Fruit fly (Drosophila melanogaster) whole organism, embryonic: ENCODE data around the gene SIFaR.

ENCODE experiments used
- Abd-B ChIP-seq: fragments of 200-800 bp; sonication (Bioruptor generic); optimal IDR thresholded peaks from 2 replicates; lab custom pipeline; 2018; ENCODE audit warnings: missing biosample characterization, mild to moderate bottlenecking, missing genetic modification characterization, moderate library complexity
- B-H2 ChIP-seq: fragments of 200-800 bp; sonication (Bioruptor generic); optimal IDR thresholded peaks from 2 replicates; lab custom pipeline; 2018; ENCODE audit warnings: missing biosample characterization, mild to moderate bottlenecking, missing genetic modification characterization
- Bgb ChIP-seq: fragments of 200-800 bp; sonication (Bioruptor generic); IDR thresholded peaks from 2 replicates; pipeline ENCODE4 v1.3.6; 2022; ENCODE audit warnings: missing biosample characterization, missing genetic modification characterization; ENCODE audit not compliant: partially characterized antibody
- C15 ChIP-seq: fragments of 200-800 bp; sonication (Bioruptor generic); IDR thresholded peaks from 3 replicates; pipeline ENCODE4 v1.3.6; 2022; ENCODE audit warnings: missing biosample characterization, missing genetic modification characterization
- CG10267 ChIP-seq: fragments of 200-800 bp; sonication (Bioruptor generic); optimal IDR thresholded peaks from 2 replicates; lab custom pipeline; 2018; ENCODE audit warnings: missing biosample characterization, mild to moderate bottlenecking, missing genetic modification characterization, moderate library complexity
- CG11247 ChIP-seq: fragments of 200-800 bp; sonication (Bioruptor generic); IDR thresholded peaks from 2 replicates; pipeline ENCODE4 v1.3.6; 2022; ENCODE audit warnings: missing biosample characterization, missing genetic modification characterization
- CG11695 ChIP-seq: fragments of 200-800 bp; sonication (Bioruptor generic); IDR thresholded peaks from 3 replicates; pipeline ENCODE4 v1.3.6; 2022; ENCODE audit warnings: missing biosample characterization, missing genetic modification characterization
- CG13287 ChIP-seq: fragments of 200-800 bp; sonication (Bioruptor generic); IDR thresholded peaks from 2 replicates; pipeline ENCODE4 v1.3.6; 2022; ENCODE audit warnings: missing biosample characterization, missing genetic modification characterization; ENCODE audit not compliant: partially characterized antibody
- CG14667 ChIP-seq: fragments of 200-800 bp; sonication (Bioruptor generic); IDR thresholded peaks from 2 replicates; pipeline ENCODE4 v1.3.6; 2022; ENCODE audit warnings: missing biosample characterization, missing genetic modification characterization
- CG17359 ChIP-seq: fragments of 200-800 bp; sonication (Bioruptor generic); optimal IDR thresholded peaks from 3 replicates; lab custom pipeline; 2018; ENCODE audit warnings: missing biosample characterization, mild to moderate bottlenecking, missing genetic modification characterization, moderate library complexity
- CG18599 ChIP-seq: fragments of 200-800 bp; sonication (Bioruptor generic); optimal IDR thresholded peaks from 3 replicates; lab custom pipeline; 2017; ENCODE audit warnings: missing biosample characterization, missing genetic modification characterization, mild to moderate bottlenecking, moderate library complexity, missing genetic modification reagents
- CG3065 ChIP-seq: fragments of 200-800 bp; sonication (Bioruptor generic); optimal IDR thresholded peaks from 2 replicates; lab custom pipeline; 2016; ENCODE audit warnings: missing biosample characterization, missing genetic modification characterization
- CG31388 ChIP-seq: fragments of 200-800 bp; sonication (Bioruptor generic); optimal IDR thresholded peaks from 2 replicates; lab custom pipeline; 2016; ENCODE audit warnings: missing biosample characterization, missing genetic modification characterization
- CG3995 ChIP-seq: fragments of 200-800 bp; sonication (Bioruptor generic); optimal IDR thresholded peaks from 3 replicates; lab custom pipeline; 2016; ENCODE audit warnings: missing biosample characterization, missing genetic modification characterization
- CG4328 ChIP-seq: fragments of 200-800 bp; sonication (Bioruptor generic); optimal IDR thresholded peaks from 3 replicates; lab custom pipeline; 2017; ENCODE audit warnings: missing biosample characterization, missing genetic modification reagents, missing genetic modification characterization
- CG8944 ChIP-seq: fragments of 200-800 bp; sonication (Bioruptor generic); optimal IDR thresholded peaks from 3 replicates; lab custom pipeline; 2016; ENCODE audit warnings: missing biosample characterization, missing genetic modification characterization
- CG9727 ChIP-seq: fragments of 200-800 bp; sonication (Bioruptor generic); optimal IDR thresholded peaks from 3 replicates; lab custom pipeline; 2017; ENCODE audit warnings: missing biosample characterization, mild to moderate bottlenecking, missing genetic modification characterization
- CG9797 ChIP-seq: fragments of 200-800 bp; sonication (Bioruptor generic); optimal IDR thresholded peaks from 3 replicates; lab custom pipeline; 2018; ENCODE audit warnings: missing biosample characterization, mild to moderate bottlenecking, missing genetic modification characterization
- CG9817 ChIP-seq: fragments of 200-800 bp; sonication (Bioruptor generic); optimal IDR thresholded peaks from 2 replicates; lab custom pipeline; 2018; ENCODE audit warnings: missing biosample characterization, mild to moderate bottlenecking, missing genetic modification characterization, moderate library complexity
- Drgx ChIP-seq: fragments of 200-800 bp; sonication (Bioruptor generic); IDR thresholded peaks from 2 replicates; pipeline ENCODE4 v1.3.6; 2022; ENCODE audit warnings: missing biosample characterization, missing genetic modification characterization
- Eip74EF ChIP-seq, 2 experiments: fragments of 200-800 bp in 1 of 2; fragments of >200 bp in 1 of 2; sonication (Bioruptor generic) in 1 of 2; optimal IDR thresholded peaks; 2 replicates each; lab custom pipeline; 2017 to 2019; ENCODE audit warnings: missing biosample characterization in 2 of 2, missing genetic modification characterization in 2 of 2, mild to moderate bottlenecking in 1 of 2, moderate library complexity in 1 of 2
- HmgZ ChIP-seq: fragments of 200-800 bp; sonication (Bioruptor generic); optimal IDR thresholded peaks from 2 replicates; lab custom pipeline; 2018; ENCODE audit warnings: missing biosample characterization, mild to moderate bottlenecking, missing genetic modification characterization
- Hmr ChIP-seq: fragments of 200-800 bp; sonication (Bioruptor generic); optimal IDR thresholded peaks from 3 replicates; lab custom pipeline; 2017; ENCODE audit warnings: mild to moderate bottlenecking, missing biosample characterization, missing genetic modification reagents, missing genetic modification characterization
- Mes4 ChIP-seq: fragments of 200-800 bp; sonication (Bioruptor generic); optimal IDR thresholded peaks from 2 replicates; lab custom pipeline; 2016; ENCODE audit warnings: missing biosample characterization, missing genetic modification characterization
- NFAT ChIP-seq: fragments of 200-800 bp; sonication (Bioruptor generic); IDR thresholded peaks from 2 replicates; pipeline ENCODE4 v1.3.6; 2022; ENCODE audit warnings: missing biosample characterization, missing genetic modification characterization
- Sin3A ChIP-seq: fragments of >200 bp; optimal IDR thresholded peaks from 2 replicates; lab custom pipeline; 2018
- Ssrp ChIP-seq: fragments of 200-800 bp; sonication (Bioruptor generic); optimal IDR thresholded peaks from 2 replicates; lab custom pipeline; 2018; ENCODE audit warnings: missing biosample characterization, mild to moderate bottlenecking, missing genetic modification characterization, moderate library complexity
- ash1 ChIP-seq: fragments of 200-800 bp; sonication (Bioruptor generic); optimal IDR thresholded peaks from 2 replicates; lab custom pipeline; 2018; ENCODE audit warnings: missing biosample characterization, mild to moderate bottlenecking, missing genetic modification characterization
- ato ChIP-seq: fragments of 200-800 bp; sonication (Bioruptor generic); IDR thresholded peaks from 2 replicates; pipeline ENCODE4 v1.3.6; 2022; ENCODE audit warnings: missing biosample characterization, missing genetic modification characterization; ENCODE audit not compliant: partially characterized antibody
- bab2 ChIP-seq: fragments of 200-800 bp; sonication (Bioruptor generic); optimal IDR thresholded peaks from 2 replicates; lab custom pipeline; 2016; ENCODE audit warnings: missing biosample characterization, missing genetic modification characterization
- bowl ChIP-seq: fragments of 200-800 bp; sonication (Bioruptor generic); IDR thresholded peaks from 2 replicates; pipeline ENCODE4 v1.3.6; 2022; ENCODE audit warnings: missing biosample characterization, missing genetic modification characterization
- bsh ChIP-seq, 2 experiments: fragments of 200-800 bp; sonication (Bioruptor generic); optimal IDR thresholded peaks; 2 replicates each; lab custom pipeline; 2017 to 2018; ENCODE audit warnings: mild to moderate bottlenecking in 2 of 2, missing biosample characterization in 2 of 2, missing genetic modification characterization in 2 of 2, moderate library complexity in 1 of 2
- corto ChIP-seq: fragments of 200-800 bp; sonication (Bioruptor generic); optimal IDR thresholded peaks from 2 replicates; lab custom pipeline; 2016; ENCODE audit warnings: missing biosample characterization, mild to moderate bottlenecking, missing genetic modification characterization, moderate library complexity
- crp ChIP-seq, 2 experiments: fragments of 200-800 bp; sonication (Bioruptor generic); optimal IDR thresholded peaks; 2 replicates in 1 of 2; 3 replicates in 1 of 2; lab custom pipeline; 2017; ENCODE audit warnings: missing biosample characterization in 2 of 2, missing genetic modification characterization in 2 of 2, mild to moderate bottlenecking in 1 of 2, moderate library complexity in 1 of 2
- dimm ChIP-seq: fragments of 200-800 bp; sonication (Bioruptor generic); IDR thresholded peaks from 2 replicates; pipeline ENCODE4 v1.3.6; 2022; ENCODE audit warnings: missing biosample characterization, missing genetic modification characterization
- insv ChIP-seq, 2 experiments: fragments of 200-800 bp; sonication (Bioruptor generic); optimal IDR thresholded peaks; 3 replicates each; lab custom pipeline; 2016 to 2018; ENCODE audit warnings: missing biosample characterization in 2 of 2, missing genetic modification characterization in 2 of 2
- inv ChIP-seq: fragments of 200-800 bp; sonication (Bioruptor generic); IDR thresholded peaks from 2 replicates; pipeline ENCODE4 v1.3.6; 2022; ENCODE audit warnings: missing biosample characterization, missing genetic modification characterization; ENCODE audit not compliant: partially characterized antibody
- kni ChIP-seq: fragments of 200-800 bp; sonication (Bioruptor generic); optimal IDR thresholded peaks from 3 replicates; lab custom pipeline; 2017; ENCODE audit warnings: mild to moderate bottlenecking, missing biosample characterization, missing genetic modification reagents, missing genetic modification characterization
- lab ChIP-seq: fragments of 200-800 bp; sonication (Bioruptor generic); optimal IDR thresholded peaks from 3 replicates; lab custom pipeline; 2017; ENCODE audit warnings: missing biosample characterization, missing genetic modification characterization, mild to moderate bottlenecking, moderate library complexity, missing genetic modification reagents
- lilli ChIP-seq: fragments of 200-800 bp; sonication (Bioruptor generic); optimal IDR thresholded peaks from 3 replicates; lab custom pipeline; 2016; ENCODE audit warnings: missing biosample characterization, missing genetic modification characterization
- lmd ChIP-seq: fragments of 200-800 bp; sonication (Bioruptor generic); IDR thresholded peaks from 2 replicates; pipeline ENCODE4 v1.3.6; 2022; ENCODE audit warnings: missing biosample characterization, missing genetic modification characterization
- nom ChIP-seq: fragments of 200-800 bp; sonication (Bioruptor generic); optimal IDR thresholded peaks from 2 replicates; lab custom pipeline; 2017; ENCODE audit warnings: missing biosample characterization, missing genetic modification characterization, mild to moderate bottlenecking, moderate library complexity, missing genetic modification reagents
- pzg ChIP-seq: fragments of 200-800 bp; sonication (Bioruptor generic); optimal IDR thresholded peaks from 3 replicates; lab custom pipeline; 2018; ENCODE audit warnings: missing biosample characterization, mild to moderate bottlenecking, missing genetic modification characterization, moderate library complexity
- row ChIP-seq: fragments of 200-800 bp; sonication (Bioruptor generic); IDR thresholded peaks from 3 replicates; pipeline ENCODE4 v1.3.6; 2022; ENCODE audit warnings: missing biosample characterization, missing genetic modification characterization
- sisA ChIP-seq: fragments of 200-800 bp; sonication (Bioruptor generic); IDR thresholded peaks from 2 replicates; pipeline ENCODE4 v1.3.6; 2022; ENCODE audit warnings: missing biosample characterization, missing genetic modification characterization
- slbo ChIP-seq: fragments of 200-800 bp; sonication (Bioruptor generic); IDR thresholded peaks from 2 replicates; pipeline ENCODE4 v1.3.6; 2022; ENCODE audit warnings: missing biosample characterization, missing genetic modification characterization
- sob ChIP-seq: fragments of 200-800 bp; sonication (Bioruptor generic); IDR thresholded peaks from 2 replicates; pipeline ENCODE4 v1.3.6; 2022; ENCODE audit warnings: missing biosample characterization, missing genetic modification characterization
- tna ChIP-seq: fragments of 200-800 bp; sonication (Bioruptor generic); IDR thresholded peaks from 2 replicates; pipeline ENCODE4 v1.3.6; 2022; ENCODE audit warnings: missing biosample characterization, missing genetic modification characterization; ENCODE audit not compliant: partially characterized antibody
- trem ChIP-seq: fragments of 200-800 bp; optimal IDR thresholded peaks from 3 replicates; lab custom pipeline; 2019; ENCODE audit warnings: missing biosample characterization, mild to moderate bottlenecking, missing genetic modification characterization, moderate library complexity
- z ChIP-seq: fragments of 200-800 bp; sonication (Bioruptor generic); IDR thresholded peaks from 3 replicates; pipeline ENCODE4 v1.3.6; 2022; ENCODE audit warnings: missing biosample characterization, missing genetic modification characterization

SIFaR gene

DNA sequence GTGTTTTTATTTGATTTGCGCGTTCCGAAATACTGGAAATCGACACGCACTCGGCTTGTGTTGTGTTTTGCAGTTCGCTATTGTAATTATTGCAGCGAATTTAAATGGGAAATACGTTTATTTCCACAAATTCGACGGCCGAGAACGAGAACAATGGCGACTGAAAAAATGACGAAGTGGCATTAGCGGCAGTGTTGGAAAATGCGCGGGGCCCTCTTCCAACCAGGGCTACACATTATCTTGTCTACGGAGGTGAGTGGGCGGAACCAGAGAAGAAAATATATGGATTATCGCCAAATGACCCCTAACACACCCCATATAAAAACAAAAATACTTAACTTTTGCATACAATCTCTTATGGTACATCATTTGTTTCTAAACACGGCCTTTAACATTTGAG lies 24.9 kb downstream of the SIFaR start, which contains the start of gene Rab1 (continued):
- TF ChIP-seq nom = peak; percentile 29
- TF ChIP-seq crp (GFP tag; optimal IDR thresholded peaks at IDR 0.05; lab: Kevin White, UChicago) = peak; percentile 4 to 81
- TF ChIP-seq pzg (GFP tag; lab: Kevin White, UChicago) = peak; percentile 74
- no peak for TF ChIP-seq C15 (GFP tag; lab: Robert Waterston, UW)
- TF ChIP-seq CG31388 = no peak
- no peak for TF ChIP-seq CG11695 (GFP tag; lab: Robert Waterston, UW)
- TF ChIP-seq lmd = peak; percentile 41; the same call in 1 of the 2 replicates
- no peak for TF ChIP-seq CG4328 (GFP tag; lab: Kevin White, UChicago)
- peak; percentile 12 for TF ChIP-seq bab2 (GFP tag; lab: Kevin White, UChicago)
- peak; percentile 36 for TF ChIP-seq kni (GFP tag; lab: Kevin White, UChicago)
- no peak for TF ChIP-seq Abd-B (GFP tag; lab: Kevin White, UChicago)
- TF ChIP-seq Bgb = peak; percentile 32; the same call in 1 of the 2 replicates
- TF ChIP-seq HmgZ (tag; lab: Kevin White, UChicago) = peak; percentile 80
- peak; percentile 22 for TF ChIP-seq CG17359 (tag; lab: Kevin White, UChicago)
- TF ChIP-seq slbo (GFP tag; lab: Robert Waterston, UW) = peak; percentile 66
- TF ChIP-seq Sin3A (lab: Kevin White, UChicago) = peak; percentile 12
- no peak for TF ChIP-seq ato (GFP tag; lab: Robert Waterston, UW)
- no peak for TF ChIP-seq Drgx
- TF ChIP-seq lilli (GFP tag; lab: Kevin White, UChicago) = peak; percentile 58
- no peak for TF ChIP-seq bowl (GFP tag; lab: Robert Waterston, UW)
- TF ChIP-seq tna (GFP tag; lab: Robert Waterston, UW) = 0 out of 2 replicates have a peak, but pooled peaks have one; percentile 16
- TF ChIP-seq inv (GFP tag; lab: Robert Waterston, UW) = no peak
- peak in 1 of 2 experiments; percentile 2 for TF ChIP-seq bsh (GFP tag; optimal IDR thresholded peaks at IDR 0.05; lab: Kevin White, UChicago)
- no peak for TF ChIP-seq CG11247
- peak; percentile 78 for TF ChIP-seq B-H2 (GFP tag; lab: Kevin White, UChicago)
- TF ChIP-seq row (GFP tag; lab: Robert Waterston, UW) = peak; percentile 42; the same call in 1 of the 3 replicates
- peak; percentile 50 for TF ChIP-seq lab (GFP tag; lab: Kevin White, UChicago)
- TF ChIP-seq CG14667 (GFP tag; lab: Robert Waterston, UW) = no peak
- TF ChIP-seq Mes4 = peak; percentile 6
- peak; percentile 31 for TF ChIP-seq CG13287
- peak; percentile 68 for TF ChIP-seq NFAT
- peak; percentile 92 for TF ChIP-seq CG10267
- TF ChIP-seq CG9727 (GFP tag; lab: Kevin White, UChicago) = no peak
- peak; percentile 31 for TF ChIP-seq CG9817
- TF ChIP-seq trem (tag; lab: Kevin White, UChicago) = peak; percentile 97
- TF ChIP-seq z (GFP tag; lab: Robert Waterston, UW) = no peak
- TF ChIP-seq sob (GFP tag; lab: Robert Waterston, UW) = peak; percentile 73
- peak; percentile 11 for TF ChIP-seq Ssrp (tag; lab: Kevin White, UChicago)
- no peak; the same call in 1 of the 2 replicates for TF ChIP-seq sisA (GFP tag; lab: Robert Waterston, UW)
- TF ChIP-seq CG9797 (GFP tag; lab: Kevin White, UChicago) = peak; percentile 30
- TF ChIP-seq Eip74EF (GFP tag; optimal IDR thresholded peaks at IDR 0.05; lab: Kevin White, UChicago) = no peak
- TF ChIP-seq dimm = no peak
- peak; percentile 35 for TF ChIP-seq CG3995
- TF ChIP-seq CG3065 (GFP tag; lab: Kevin White, UChicago) = peak; percentile 79
- peak; percentile 43 for TF ChIP-seq Hmr (GFP tag; lab: Kevin White, UChicago)
- peak; percentile 28 for TF ChIP-seq ash1 (GFP tag; lab: Kevin White, UChicago)
- TF ChIP-seq CG18599 (GFP tag; lab: Kevin White, UChicago) = peak; percentile 45
- TF ChIP-seq CG8944 (GFP tag; lab: Kevin White, UChicago) = peak; percentile 21
- no peak for TF ChIP-seq corto
- TF ChIP-seq insv (GFP tag; optimal IDR thresholded peaks at IDR 0.05; lab: Kevin White, UChicago) = peak in 1 of 2 experiments; percentile 1
